Fruit fly (Drosophila melanogaster) whole organism, pupa: ENCODE measurements around the gene ng3.

Experiments
- CG13204 ChIP-seq: fragments of 200-800 bp; sonication (Bioruptor generic); optimal IDR thresholded peaks from 2 replicates; lab custom pipeline; 2018; ENCODE audit warnings: missing biosample characterization, mild to moderate bottlenecking, missing genetic modification characterization, moderate library complexity
- CG17806 ChIP-seq: fragments of 200-800 bp; sonication (Bioruptor generic); optimal IDR thresholded peaks from 2 replicates; lab custom pipeline; 2018; ENCODE audit warnings: missing biosample characterization, mild to moderate bottlenecking, missing genetic modification characterization, moderate library complexity
- CG34367 ChIP-seq: fragments of 200-800 bp; sonication (Bioruptor generic); optimal IDR thresholded peaks from 2 replicates; lab custom pipeline; 2018; ENCODE audit warnings: missing biosample characterization, mild to moderate bottlenecking, missing genetic modification characterization
- Snoo ChIP-seq: fragments of 200-800 bp; sonication (Bioruptor generic); optimal IDR thresholded peaks from 3 replicates; lab custom pipeline; 2017; ENCODE audit warnings: missing biosample characterization, mild to moderate bottlenecking, missing genetic modification characterization, inconsistent platforms

DNA sequence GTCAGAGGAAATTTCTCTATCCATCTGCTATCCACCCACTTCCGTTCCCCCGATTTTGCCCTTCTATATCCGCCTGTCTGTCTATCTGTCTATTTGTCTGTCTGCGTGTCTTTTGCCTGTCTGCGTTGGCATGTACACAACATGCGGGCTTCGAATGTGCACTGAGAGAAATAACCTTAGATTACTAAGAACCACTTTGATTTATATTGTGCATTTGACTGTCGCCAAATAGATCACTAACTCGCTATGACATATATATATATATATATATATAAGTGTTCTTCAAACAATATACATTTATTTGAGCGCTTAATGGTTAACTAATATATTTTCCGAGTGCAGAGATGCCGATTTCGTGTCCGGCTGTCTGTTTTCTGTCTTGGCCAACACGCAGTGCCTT is 8.2 kb downstream of the ng3 start:
- TF ChIP-seq CG17806 (tag; lab: Kevin White, UChicago) (no peak), Snoo (tag; lab: Kevin White, UChicago) (no peak), CG34367 (tag; lab: Kevin White, UChicago) (no peak), CG13204 (GFP tag; lab: Kevin White, UChicago) (no peak)
